Fruit fly (Drosophila melanogaster) whole organism, pupa: ENCODE data around the gene Edg84A.

Source experiments
- CG10348 ChIP-seq: fragments of 200-800 bp; sonication (Bioruptor generic); IDR thresholded peaks from 2 replicates; pipeline ENCODE4 v1.3.6; 2022; ENCODE audit warnings: missing biosample characterization, missing genetic modification characterization
- Pif1B ChIP-seq: fragments of 200-800 bp; sonication (Bioruptor generic); optimal IDR thresholded peaks from 3 replicates; lab custom pipeline; 2016; ENCODE audit warnings: missing biosample characterization, missing genetic modification characterization
- Snoo ChIP-seq: fragments of 200-800 bp; sonication (Bioruptor generic); optimal IDR thresholded peaks from 3 replicates; lab custom pipeline; 2017; ENCODE audit warnings: missing biosample characterization, mild to moderate bottlenecking, missing genetic modification characterization, inconsistent platforms

DNA sequence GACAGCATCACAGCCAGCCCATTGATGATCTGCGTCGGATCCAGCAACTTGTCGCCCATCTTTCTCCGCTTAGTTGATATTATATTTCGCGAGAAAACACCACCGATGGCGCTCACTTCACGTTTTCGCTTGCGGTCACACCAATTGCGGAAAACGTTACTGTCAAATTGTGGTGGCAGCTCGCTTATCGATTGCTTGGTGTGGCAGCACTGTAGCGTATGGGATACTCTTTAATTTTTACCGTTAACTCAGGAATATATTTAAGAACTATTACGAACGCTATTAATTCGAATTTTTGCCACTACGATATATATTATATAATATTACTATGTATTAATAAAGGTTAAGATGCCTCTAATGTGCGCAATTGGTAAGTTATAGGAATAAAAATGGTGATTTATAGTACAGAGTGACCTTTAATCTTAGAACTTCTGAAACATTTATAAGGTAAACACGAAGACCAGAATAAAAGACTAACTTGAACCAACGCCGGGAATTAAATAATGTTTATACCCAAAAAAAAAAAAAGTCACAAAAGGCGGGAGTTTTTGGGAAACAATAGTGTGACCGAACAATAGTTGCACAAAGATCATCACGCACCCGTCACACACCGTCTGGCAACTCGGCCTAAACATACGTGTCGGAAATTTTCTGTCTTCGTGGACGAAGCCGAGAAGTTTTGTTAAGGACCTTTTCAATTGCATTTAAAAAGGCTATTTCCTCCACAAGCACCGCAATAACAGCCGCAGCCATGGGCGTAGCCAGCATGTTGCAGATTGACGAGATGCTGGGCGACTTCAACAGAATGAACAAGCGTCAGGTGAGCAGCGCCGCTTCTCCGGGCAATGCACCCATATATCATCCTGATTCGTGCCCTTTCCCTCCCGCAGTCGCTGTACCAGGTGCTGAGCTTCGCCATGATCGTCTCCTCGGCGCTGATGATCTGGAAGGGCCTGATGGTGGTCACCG is 26.7 kb upstream of the Edg84A start, which contains the start of the genes CG1307 and twr:
- TF ChIP-seq Pif1B (GFP tag; lab: Kevin White, UChicago) = no peak
- no peak for TF ChIP-seq Snoo (tag; lab: Kevin White, UChicago)
- TF ChIP-seq CG10348 = no peak
